Fruit fly (Drosophila melanogaster): ENCODE measurements around the gene ProtA.
A peak's percentile ranks its signal among the peaks of the same experiment; 100 is the strongest.

ProtA gene

DNA sequence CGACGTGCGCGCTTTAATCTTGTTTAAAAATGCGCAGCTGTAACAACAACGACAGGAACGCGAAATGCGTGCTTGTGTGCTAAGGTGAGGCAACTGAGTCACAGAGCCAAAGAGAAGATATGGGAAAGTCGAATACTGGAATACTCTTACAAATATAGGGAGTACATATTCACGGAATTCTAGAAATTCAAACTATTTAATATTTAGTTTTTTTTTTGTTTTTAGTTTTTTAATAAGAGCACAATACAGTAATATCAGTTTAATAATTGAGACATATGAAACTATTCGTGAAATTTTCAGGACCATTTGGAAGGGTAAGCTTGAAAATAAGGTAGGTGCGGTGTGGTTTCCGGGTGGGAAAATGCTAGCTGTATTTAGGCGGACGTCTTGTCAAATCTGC is 6.1 kb upstream of the ProtA start (continued):
- no peak for TF ChIP-seq CG9609 (GFP tag; optimal IDR thresholded peaks at IDR 0.05)
- no peak for TF ChIP-seq CG32772 (GFP tag; IDR thresholded peaks at IDR 0.05)
- no peak for TF ChIP-seq jumu (GFP tag; optimal IDR thresholded peaks at IDR 0.05)
- no peak for TF ChIP-seq CG1647 (GFP tag; optimal IDR thresholded peaks at IDR 0.05)
- no peak for TF ChIP-seq Dref (GFP tag; IDR thresholded peaks at IDR 0.05)
- TF ChIP-seq CG10274 (GFP tag; optimal IDR thresholded peaks at IDR 0.05), result no peak
- TF ChIP-seq Hey (tag; optimal IDR thresholded peaks at IDR 0.05), result no peak
- no peak for TF ChIP-seq shn (GFP tag; optimal IDR thresholded peaks at IDR 0.05)
- no peak for TF ChIP-seq HLH4C (GFP tag; IDR thresholded peaks at IDR 0.05; ENCODE audit: partially characterized antibody)
- no peak for TF ChIP-seq Dp (GFP tag; optimal IDR thresholded peaks at IDR 0.05)
- no peak for TF ChIP-seq CG3163 (GFP tag; optimal IDR thresholded peaks at IDR 0.05)
- TF ChIP-seq CG16813 (GFP tag; IDR thresholded peaks at IDR 0.05; ENCODE audit: partially characterized antibody), result no peak
- peak; percentile 11; the same call in 1 of the 2 replicates for TF ChIP-seq ranshi (GFP tag; IDR thresholded peaks at IDR 0.05)
- TF ChIP-seq sima (GFP tag; optimal IDR thresholded peaks at IDR 0.05), result no peak
- TF ChIP-seq CG3281 (GFP tag; optimal IDR thresholded peaks at IDR 0.05), result peak; percentile 25
- TF ChIP-seq CG34376 (GFP tag; optimal IDR thresholded peaks at IDR 0.05), result no peak
- TF ChIP-seq E2f1 (GFP tag; IDR thresholded peaks at IDR 0.05), result no peak
- TF ChIP-seq psq (GFP tag; optimal IDR thresholded peaks at IDR 0.05), result no peak
- no peak for TF ChIP-seq CG12155 (GFP tag; optimal IDR thresholded peaks at IDR 0.05)
- TF ChIP-seq ase (GFP tag; IDR thresholded peaks at IDR 0.05), result no peak
- TF ChIP-seq aop (GFP tag; IDR thresholded peaks at IDR 0.05), result no peak
- TF ChIP-seq pfk (GFP tag; optimal IDR thresholded peaks at IDR 0.05), result no peak
- no peak for TF ChIP-seq CG3065 (GFP tag; optimal IDR thresholded peaks at IDR 0.05)
- TF ChIP-seq CG7839 (tag; optimal IDR thresholded peaks at IDR 0.05), result peak; percentile 50
- TF ChIP-seq Poxn (GFP tag; IDR thresholded peaks at IDR 0.05), result no peak
- no peak for TF ChIP-seq CG15011 (GFP tag; optimal IDR thresholded peaks at IDR 0.05)
- no peak for TF ChIP-seq Rx (GFP tag; IDR thresholded peaks at IDR 0.05)
- no peak for TF ChIP-seq MBD-R2 (GFP tag; IDR thresholded peaks at IDR 0.05)
- no peak for TF ChIP-seq Med (GFP tag)
- no peak for TF ChIP-seq Side (GFP tag; optimal IDR thresholded peaks at IDR 0.05)
- no peak for TF ChIP-seq grau (tag; optimal IDR thresholded peaks at IDR 0.05)
- TF ChIP-seq D19A (tag; optimal IDR thresholded peaks at IDR 0.05), result peak; percentile 56
- peak; percentile 24; the same call in 1 of the 2 replicates for TF ChIP-seq lmd (GFP tag; IDR thresholded peaks at IDR 0.05)
- peak; percentile 7 for TF ChIP-seq CG15514 (GFP tag; optimal IDR thresholded peaks at IDR 0.05)
- no peak for TF ChIP-seq nom (GFP tag; optimal IDR thresholded peaks at IDR 0.05)
- TF ChIP-seq dan (GFP tag; IDR thresholded peaks at IDR 0.05), result no peak
- no peak for TF ChIP-seq klu (GFP tag; IDR thresholded peaks at IDR 0.05)
- TF ChIP-seq pros (GFP tag; optimal IDR thresholded peaks at IDR 0.05), result no peak
- TF ChIP-seq CG9817 (tag; optimal IDR thresholded peaks at IDR 0.05), result no peak
- TF ChIP-seq CG8388 (GFP tag; optimal IDR thresholded peaks at IDR 0.05), result no peak
- TF ChIP-seq Nf-YA (GFP tag; IDR thresholded peaks at IDR 0.05), result no peak
- no peak for TF ChIP-seq tll (GFP tag; optimal IDR thresholded peaks at IDR 0.05)
- TF ChIP-seq CG2678 (tag; optimal IDR thresholded peaks at IDR 0.05), result peak; percentile 66
- peak; percentile 28; the same call in 1 of the 2 replicates for TF ChIP-seq CG32532 (GFP tag; IDR thresholded peaks at IDR 0.05)
- TF ChIP-seq CG7786 (GFP tag; optimal IDR thresholded peaks at IDR 0.05), result no peak
- no peak for TF ChIP-seq stwl (tag; optimal IDR thresholded peaks at IDR 0.05)
- peak; percentile 40 for TF ChIP-seq Meics (GFP tag; optimal IDR thresholded peaks at IDR 0.05)
- TF ChIP-seq CG11093 (GFP tag; IDR thresholded peaks at IDR 0.05), result no peak
- TF ChIP-seq CG11560 (tag; IDR thresholded peaks at IDR 0.05), result no peak
- TF ChIP-seq prd (optimal IDR thresholded peaks at IDR 0.05), result no peak
- TF ChIP-seq prd (GFP tag; IDR thresholded peaks at IDR 0.05), result 0 out of 3 replicates have a peak, but pooled peaks have one; percentile 9
- TF ChIP-seq lab (GFP tag; optimal IDR thresholded peaks at IDR 0.05), result peak; percentile 57
